Fruit fly (Drosophila melanogaster) whole organism, embryonic: ENCODE results near the gene CkIIbeta.

ENCODE experiments used
- Adf1 ChIP-seq: fragments of 200-800 bp; sonication (Bioruptor generic); IDR thresholded peaks from 2 replicates; pipeline ENCODE4 v1.3.6; 2022; ENCODE audit warnings: missing biosample characterization, missing genetic modification characterization
- CG10654 ChIP-seq: fragments of 200-800 bp; sonication (Bioruptor generic); optimal IDR thresholded peaks from 2 replicates; lab custom pipeline; 2016; ENCODE audit warnings: missing biosample characterization, missing genetic modification characterization
- CG11723 ChIP-seq: fragments of 200-800 bp; sonication (Bioruptor generic); optimal IDR thresholded peaks from 2 replicates; lab custom pipeline; 2017; ENCODE audit warnings: missing biosample characterization, mild to moderate bottlenecking, missing genetic modification characterization
- CG12104 ChIP-seq: fragments of 200-800 bp; sonication (Bioruptor generic); optimal IDR thresholded peaks from 3 replicates; lab custom pipeline; 2016; ENCODE audit warnings: missing biosample characterization, missing genetic modification characterization
- CG14710 ChIP-seq: fragments of 200-800 bp; sonication (Bioruptor generic); optimal IDR thresholded peaks from 3 replicates; lab custom pipeline; 2019; ENCODE audit warnings: missing biosample characterization, mild to moderate bottlenecking, missing genetic modification characterization, moderate library complexity
- CG14860 ChIP-seq: fragments of 200-800 bp; sonication (Bioruptor generic); IDR thresholded peaks from 3 replicates; pipeline ENCODE4 v1.3.6; 2022; ENCODE audit warnings: missing biosample characterization, missing genetic modification characterization; ENCODE audit not compliant: partially characterized antibody
- CG15269 ChIP-seq: fragments of 200-800 bp; sonication (Bioruptor generic); optimal IDR thresholded peaks from 2 replicates; lab custom pipeline; 2018; ENCODE audit warnings: missing biosample characterization, mild to moderate bottlenecking, missing genetic modification characterization, moderate library complexity
- CG16813 ChIP-seq: fragments of 200-800 bp; sonication (Bioruptor generic); IDR thresholded peaks from 3 replicates; pipeline ENCODE4 v1.3.6; 2022; ENCODE audit warnings: missing biosample characterization, missing genetic modification characterization; ENCODE audit not compliant: partially characterized antibody
- CG16815 ChIP-seq: fragments of 200-800 bp; sonication (Bioruptor generic); optimal IDR thresholded peaks from 3 replicates; lab custom pipeline; 2017; ENCODE audit warnings: missing biosample characterization, mild to moderate bottlenecking, missing genetic modification characterization
- CG17912 ChIP-seq: fragments of 200-800 bp; sonication (Bioruptor generic); optimal IDR thresholded peaks from 2 replicates; lab custom pipeline; 2018; ENCODE audit warnings: missing biosample characterization, mild to moderate bottlenecking, missing genetic modification characterization
- CG34376 ChIP-seq: fragments of 200-800 bp; sonication (Bioruptor generic); optimal IDR thresholded peaks from 2 replicates; lab custom pipeline; 2018; ENCODE audit warnings: missing biosample characterization, mild to moderate bottlenecking, missing genetic modification characterization
- CG42726 ChIP-seq: fragments of 200-800 bp; sonication (Bioruptor generic); IDR thresholded peaks from 2 replicates; pipeline ENCODE4 v1.3.6; 2022; ENCODE audit warnings: missing biosample characterization, missing genetic modification characterization; ENCODE audit not compliant: partially characterized antibody
- CG4424 ChIP-seq: fragments of 200-800 bp; sonication (Bioruptor generic); optimal IDR thresholded peaks from 3 replicates; lab custom pipeline; 2016; ENCODE audit warnings: missing biosample characterization, missing genetic modification characterization
- CG4730 ChIP-seq: fragments of 200-800 bp; sonication (Bioruptor generic); IDR thresholded peaks from 2 replicates; pipeline ENCODE4 v1.3.6; 2022; ENCODE audit warnings: missing biosample characterization, missing genetic modification characterization
- CG6854 ChIP-seq: fragments of 200-800 bp; sonication (Bioruptor generic); optimal IDR thresholded peaks from 3 replicates; lab custom pipeline; 2017; ENCODE audit warnings: missing biosample characterization, mild to moderate bottlenecking, missing genetic modification characterization
- CG7556 ChIP-seq: fragments of 200-800 bp; sonication (Bioruptor generic); optimal IDR thresholded peaks from 2 replicates; lab custom pipeline; 2017; ENCODE audit warnings: missing biosample characterization, mild to moderate bottlenecking, missing genetic modification characterization
- CG7786 ChIP-seq: fragments of 200-800 bp; sonication (Bioruptor generic); optimal IDR thresholded peaks from 2 replicates; lab custom pipeline; 2016; ENCODE audit warnings: missing biosample characterization, missing genetic modification characterization
- CG8089 ChIP-seq: fragments of 200-800 bp; sonication (Bioruptor generic); optimal IDR thresholded peaks from 3 replicates; lab custom pipeline; 2016; ENCODE audit warnings: missing biosample characterization, missing genetic modification characterization
- CG8765 ChIP-seq: fragments of 200-800 bp; sonication (Bioruptor generic); IDR thresholded peaks from 2 replicates; pipeline ENCODE4 v1.3.6; 2022; ENCODE audit warnings: missing biosample characterization, missing genetic modification characterization
- CHES-1-like ChIP-seq: fragments of 200-800 bp; sonication (Bioruptor generic); optimal IDR thresholded peaks from 2 replicates; lab custom pipeline; 2016; ENCODE audit warnings: missing biosample characterization, missing genetic modification characterization
- Dip2 ChIP-seq: fragments of 200-800 bp; sonication (Bioruptor generic); IDR thresholded peaks from 2 replicates; pipeline ENCODE4 v1.3.6; 2022; ENCODE audit warnings: missing biosample characterization, missing genetic modification characterization
- Dll ChIP-seq: fragments of 200-800 bp; sonication (Bioruptor generic); IDR thresholded peaks from 4 replicates; pipeline ENCODE4 v1.3.6; 2022; ENCODE audit warnings: missing biosample characterization, missing genetic modification characterization; ENCODE audit not compliant: partially characterized antibody
- Fer2 ChIP-seq: fragments of 200-800 bp; sonication (Bioruptor generic); optimal IDR thresholded peaks from 2 replicates; lab custom pipeline; 2018; ENCODE audit warnings: missing biosample characterization, mild to moderate bottlenecking, missing genetic modification characterization, moderate library complexity
- H2.0 ChIP-seq: fragments of 200-800 bp; sonication (Bioruptor generic); IDR thresholded peaks from 2 replicates; pipeline ENCODE4 v1.3.6; 2022; ENCODE audit warnings: missing biosample characterization, missing genetic modification characterization
- Hand ChIP-seq: fragments of 200-800 bp; sonication (Bioruptor generic); optimal IDR thresholded peaks from 2 replicates; lab custom pipeline; 2017; ENCODE audit warnings: mild to moderate bottlenecking, missing biosample characterization, missing genetic modification reagents, missing genetic modification characterization
- Hey ChIP-seq: fragments of 200-800 bp; sonication (Bioruptor generic); optimal IDR thresholded peaks from 3 replicates; lab custom pipeline; 2018; ENCODE audit warnings: missing biosample characterization, mild to moderate bottlenecking, missing genetic modification characterization
- Hmr ChIP-seq: fragments of 200-800 bp; sonication (Bioruptor generic); optimal IDR thresholded peaks from 3 replicates; lab custom pipeline; 2017; ENCODE audit warnings: mild to moderate bottlenecking, missing biosample characterization, missing genetic modification reagents, missing genetic modification characterization
- Lhr ChIP-seq: fragments of 200-800 bp; sonication (Bioruptor generic); optimal IDR thresholded peaks from 3 replicates; lab custom pipeline; 2017; ENCODE audit warnings: mild to moderate bottlenecking, missing biosample characterization, missing genetic modification reagents, missing genetic modification characterization
- Meics ChIP-seq: fragments of 200-800 bp; sonication (Bioruptor generic); optimal IDR thresholded peaks from 2 replicates; lab custom pipeline; 2017; ENCODE audit warnings: missing biosample characterization, mild to moderate bottlenecking, missing genetic modification characterization
- NC2β ChIP-seq: fragments of 200-800 bp; sonication (Bioruptor generic); optimal IDR thresholded peaks from 2 replicates; lab custom pipeline; 2016; ENCODE audit warnings: missing biosample characterization, missing genetic modification characterization
- Pdp1 ChIP-seq, 2 experiments: fragments of 200-800 bp; sonication (Bioruptor generic); optimal IDR thresholded peaks; 3 replicates each; lab custom pipeline; 2016; ENCODE audit warnings: missing biosample characterization in 2 of 2, missing genetic modification characterization in 2 of 2, mild to moderate bottlenecking in 1 of 2, moderate library complexity in 1 of 2
- Sry-δ ChIP-seq: fragments of 200-800 bp; sonication (Bioruptor generic); optimal IDR thresholded peaks from 2 replicates; lab custom pipeline; 2016; ENCODE audit warnings: missing biosample characterization, missing genetic modification characterization
- Usf ChIP-seq: fragments of 200-800 bp; sonication (Bioruptor generic); optimal IDR thresholded peaks from 2 replicates; lab custom pipeline; 2017; ENCODE audit warnings: missing genotype, missing biosample characterization, missing genetic modification characterization
- Xbp1 ChIP-seq: fragments of 200-800 bp; sonication (Bioruptor generic); optimal IDR thresholded peaks from 3 replicates; lab custom pipeline; 2016; ENCODE audit warnings: missing biosample characterization, mild to moderate bottlenecking, missing genetic modification characterization
- YL-1 ChIP-seq: fragments of 200-800 bp; sonication (Bioruptor generic); optimal IDR thresholded peaks from 3 replicates; lab custom pipeline; 2017; ENCODE audit warnings: missing biosample characterization, mild to moderate bottlenecking, missing genetic modification characterization
- abd-A ChIP-seq: fragments of 200-800 bp; sonication (Bioruptor generic); optimal IDR thresholded peaks from 3 replicates; lab custom pipeline; 2019; ENCODE audit warnings: missing biosample characterization, mild to moderate bottlenecking, missing genetic modification characterization, moderate library complexity
- btn ChIP-seq: fragments of 200-800 bp; sonication (Bioruptor generic); optimal IDR thresholded peaks from 2 replicates; lab custom pipeline; 2016; ENCODE audit warnings: missing biosample characterization, missing genetic modification characterization
- crp ChIP-seq, 2 experiments: fragments of 200-800 bp; sonication (Bioruptor generic); optimal IDR thresholded peaks; 2 replicates in 1 of 2; 3 replicates in 1 of 2; lab custom pipeline; 2017; ENCODE audit warnings: missing biosample characterization in 2 of 2, missing genetic modification characterization in 2 of 2, mild to moderate bottlenecking in 1 of 2, moderate library complexity in 1 of 2
- esg ChIP-seq: fragments of 200-800 bp; sonication (Bioruptor generic); conservative IDR thresholded peaks from 2 replicates; pipeline ENCODE4 v1.3.6; 2022; ENCODE audit warnings: missing biosample characterization, missing genetic modification characterization
- gem ChIP-seq: fragments of 200-800 bp; sonication (Bioruptor generic); optimal IDR thresholded peaks from 2 replicates; lab custom pipeline; 2019; ENCODE audit warnings: missing biosample characterization, mild to moderate bottlenecking, missing genetic modification characterization, moderate library complexity
- hbn ChIP-seq: fragments of 200-800 bp; sonication (Bioruptor generic); IDR thresholded peaks from 2 replicates; pipeline ENCODE4 v1.3.6; 2022; ENCODE audit warnings: missing biosample characterization, missing genetic modification characterization; ENCODE audit not compliant: partially characterized antibody
- ken ChIP-seq: fragments of 200-800 bp; sonication (Bioruptor generic); IDR thresholded peaks from 3 replicates; pipeline ENCODE4 v1.3.6; 2022; ENCODE audit warnings: missing biosample characterization, missing genetic modification characterization
- lilli ChIP-seq: fragments of 200-800 bp; sonication (Bioruptor generic); optimal IDR thresholded peaks from 3 replicates; lab custom pipeline; 2016; ENCODE audit warnings: missing biosample characterization, missing genetic modification characterization
- pan ChIP-seq, 4 experiments: fragments of >200 bp in 3 of 4; fragments of 200-800 bp in 1 of 4; sonication (Bioruptor generic) in 1 of 4; optimal IDR thresholded peaks in 3 of 4; IDR thresholded peaks in 1 of 4; 2 replicates each; pipeline versions ENCODE4 v1.3.6 to Lab custom; 2017 to 2022; ENCODE audit warnings: missing biosample characterization in 2 of 4, missing genetic modification characterization in 2 of 4, mixed read lengths in 1 of 4
- peb ChIP-seq: fragments of 200-800 bp; sonication (Bioruptor generic); IDR thresholded peaks from 2 replicates; pipeline ENCODE4 v1.3.6; 2022; ENCODE audit warnings: missing biosample characterization, missing genetic modification characterization
- sens-2 ChIP-seq: fragments of 200-800 bp; sonication (Bioruptor generic); IDR thresholded peaks from 2 replicates; pipeline ENCODE4 v1.3.6; 2022; ENCODE audit warnings: missing biosample characterization, missing genetic modification characterization
- toy ChIP-seq: fragments of 200-800 bp; sonication (Bioruptor generic); IDR thresholded peaks from 2 replicates; pipeline ENCODE4 v1.3.6; 2022; ENCODE audit warnings: missing biosample characterization, missing genetic modification characterization
- trem ChIP-seq: fragments of 200-800 bp; optimal IDR thresholded peaks from 3 replicates; lab custom pipeline; 2019; ENCODE audit warnings: missing biosample characterization, mild to moderate bottlenecking, missing genetic modification characterization, moderate library complexity
- vnd ChIP-seq: fragments of 200-800 bp; sonication (Bioruptor generic); IDR thresholded peaks from 3 replicates; pipeline ENCODE4 v1.3.6; 2022; ENCODE audit warnings: missing biosample characterization, missing genetic modification characterization; ENCODE audit not compliant: partially characterized antibody
- zfh1 ChIP-seq: fragments of 200-800 bp; sonication (Bioruptor generic); IDR thresholded peaks from 3 replicates; pipeline ENCODE4 v1.3.6; 2022; ENCODE audit warnings: missing biosample characterization, missing genetic modification characterization

The CkIIbeta gene

DNA sequence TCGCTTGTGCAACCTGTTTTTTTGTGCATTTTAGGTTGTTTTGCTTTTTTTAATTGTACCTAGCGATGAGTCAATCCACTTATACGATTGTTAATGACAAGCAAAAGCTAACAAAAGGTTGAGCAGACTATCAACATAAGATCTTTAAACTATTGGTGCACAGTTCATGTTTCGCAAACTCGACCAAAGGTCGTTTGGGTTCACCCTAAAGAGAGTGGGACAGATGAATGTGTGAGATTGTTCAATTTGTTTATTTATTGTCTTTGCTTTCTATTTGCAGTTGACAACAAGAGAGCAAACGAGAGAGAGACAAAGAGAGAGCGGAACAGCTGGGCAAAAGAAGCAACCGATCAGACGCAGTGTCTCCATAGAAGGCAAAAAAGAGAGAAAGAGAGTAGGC, 30.7 kb downstream of the CkIIbeta start (continued):
- TF ChIP-seq CG8089 (GFP tag; lab: Kevin White, UChicago) (no peak), Sry-δ (no peak), CG42726 (no peak), CG7786 (GFP tag; lab: Kevin White, UChicago) (no peak), CG7556 (GFP tag; lab: Kevin White, UChicago) (no peak), sens-2 (no peak), Usf (GFP tag; lab: Kevin White, UChicago) (no peak), btn (GFP tag; lab: Kevin White, UChicago) (no peak), zfh1 (GFP tag; lab: Robert Waterston, UW) (no peak), H2.0 (GFP tag; lab: Robert Waterston, UW) (no peak), Hey (tag; lab: Kevin White, UChicago) (no peak), pan (optimal IDR thresholded peaks at IDR 0.05; lab: Kevin White, UChicago) (no peak), pan (GFP tag; optimal IDR thresholded peaks at IDR 0.05 in 1 of 2, IDR thresholded peaks at IDR 0.05 in 1 of 2) (peak in 1 of 2 experiments; percentile 32), ken (GFP tag; lab: Robert Waterston, UW) (no peak), CG16813 (GFP tag; lab: Robert Waterston, UW) (no peak), Xbp1 (GFP tag; lab: Kevin White, UChicago) (no peak), NC2β (peak; percentile 43), Fer2 (no peak), lilli (GFP tag; lab: Kevin White, UChicago) (no peak), Dll (no peak), trem (tag; lab: Kevin White, UChicago) (no peak), crp (GFP tag; optimal IDR thresholded peaks at IDR 0.05; lab: Kevin White, UChicago) (no peak), CG4424 (GFP tag; lab: Kevin White, UChicago) (no peak), Lhr (GFP tag; lab: Kevin White, UChicago) (no peak), peb (GFP tag; lab: Robert Waterston, UW) (no peak), CG34376 (peak; percentile 4), esg (GFP tag; lab: Robert Waterston, UW) (no peak), Dip2 (GFP tag; lab: Robert Waterston, UW) (no peak), gem (tag; lab: Kevin White, UChicago) (no peak), CG12104 (no peak), vnd (GFP tag; lab: Robert Waterston, UW) (no peak), CHES-1-like (no peak), Pdp1 (GFP tag; optimal IDR thresholded peaks at IDR 0.05; lab: Kevin White, UChicago) (no peak), Hmr (GFP tag; lab: Kevin White, UChicago) (no peak), CG16815 (GFP tag; lab: Kevin White, UChicago) (no peak), Meics (GFP tag; lab: Kevin White, UChicago) (no peak), CG14710 (peak; percentile 36), abd-A (tag; lab: Kevin White, UChicago) (no peak), CG6854 (GFP tag; lab: Kevin White, UChicago) (no peak), CG8765 (no peak), CG15269 (tag; lab: Kevin White, UChicago) (no peak), CG10654 (peak; percentile 8), Adf1 (GFP tag; lab: Robert Waterston, UW) (no peak), YL-1 (no peak), hbn (GFP tag; lab: Robert Waterston, UW) (no peak), toy (GFP tag; lab: Robert Waterston, UW) (no peak), CG4730 (GFP tag; lab: Robert Waterston, UW) (no peak), CG17912 (GFP tag; lab: Kevin White, UChicago) (peak; percentile 67), Hand (GFP tag; lab: Kevin White, UChicago) (no peak), CG14860 (GFP tag; lab: Robert Waterston, UW) (no peak), CG11723 (GFP tag; lab: Kevin White, UChicago) (no peak)
